Fruit fly (Drosophila melanogaster) whole organism: ENCODE measurements around the gene Tango1.

Source experiments
- CG8478 ChIP-seq: fragments of >200 bp; optimal IDR thresholded peaks from 2 replicates; lab custom pipeline; 2018; ENCODE audit warnings: inconsistent platforms
- EcR ChIP-seq, 2 experiments: fragments of >200 bp; optimal IDR thresholded peaks; 2 replicates each; lab custom pipeline; 2017; ENCODE audit warnings: missing biosample characterization in 2 of 2, missing genetic modification characterization in 2 of 2, missing genetic modification reagents in 2 of 2
- pan ChIP-seq: fragments of >200 bp; optimal IDR thresholded peaks from 2 replicates; lab custom pipeline; 2017
- psq ChIP-seq: fragments of >200 bp; optimal IDR thresholded peaks from 2 replicates; lab custom pipeline; 2017
- usp ChIP-seq: fragments of >200 bp; optimal IDR thresholded peaks from 2 replicates; lab custom pipeline; 2017; ENCODE audit warnings: missing biosample characterization, missing genetic modification characterization, mixed read lengths

- TF ChIP-seq CG8478 (lab: Kevin White, UChicago) (no peak), psq (lab: Kevin White, UChicago) (no peak), usp (GFP tag; lab: Kevin White, UChicago) (no peak), pan (lab: Kevin White, UChicago) (no peak), EcR (GFP tag; optimal IDR thresholded peaks at IDR 0.05; lab: Kevin White, UChicago) (no peak)
Measured at dm6 chr2L:6671409-6671808, 22.2 kb downstream of the Tango1 start.
